Worm (Caenorhabditis elegans) whole organism, L2 larva: Measurements from ENCODE around the gene F35E8.7.
"Not testable (repeated sequence)": the region's sequence is repeated elsewhere in the genome, so short reads cannot be mapped to it uniquely, and the experiment has no call there.

Source experiments
- C34F6.9 ChIP-seq: fragments of 150-350 bp; optimal IDR thresholded peaks from 2 replicates; lab custom pipeline; 2014; ENCODE audit warnings: missing biosample characterization, missing genetic modification characterization
- F13H6.1 ChIP-seq: sonication (generic microtip); optimal IDR thresholded peaks from 2 replicates; lab custom pipeline; 2016; ENCODE audit warnings: missing genetic modification characterization, missing compliant biosample characterization
- R02D3.7 ChIP-seq: fragments of 150-350 bp; optimal IDR thresholded peaks from 2 replicates; lab custom pipeline; 2014; ENCODE audit warnings: missing biosample characterization, missing genetic modification characterization
- Y55F3AM.14 ChIP-seq: fragments of 200-800 bp; sonication (Bioruptor generic); optimal IDR thresholded peaks from 2 replicates; lab custom pipeline; 2018; ENCODE audit warnings: mild to moderate bottlenecking, missing genetic modification characterization, missing compliant biosample characterization
- ZK546.5 ChIP-seq: sonication (generic microtip); optimal IDR thresholded peaks from 2 replicates; lab custom pipeline; 2017; ENCODE audit warnings: missing biosample characterization, missing genetic modification characterization
- aly-2 ChIP-seq: fragments of 150-350 bp; optimal IDR thresholded peaks from 2 replicates; lab custom pipeline; 2014; ENCODE audit warnings: missing biosample characterization, missing genetic modification characterization
- ama-1 ChIP-seq: fragments of 150-350 bp; optimal IDR thresholded peaks from 2 replicates; lab custom pipeline; 2018; ENCODE audit warnings: inconsistent platforms
- ceh-16 ChIP-seq: fragments of 150-350 bp; optimal IDR thresholded peaks from 2 replicates; lab custom pipeline; 2014; ENCODE audit warnings: missing biosample characterization, missing genetic modification characterization
- crh-2 ChIP-seq: sonication (generic microtip); optimal IDR thresholded peaks from 2 replicates; lab custom pipeline; 2017; ENCODE audit warnings: missing biosample characterization, missing genetic modification characterization
- dmd-4 ChIP-seq: sonication (generic microtip); optimal IDR thresholded peaks from 2 replicates; lab custom pipeline; 2017; ENCODE audit warnings: missing biosample characterization, missing genetic modification characterization
- elt-1 ChIP-seq: fragments of 150-350 bp; optimal IDR thresholded peaks from 2 replicates; lab custom pipeline; 2014; ENCODE audit warnings: missing biosample characterization, missing genetic modification characterization
- fos-1 ChIP-seq: fragments of 150-350 bp; optimal IDR thresholded peaks from 2 replicates; lab custom pipeline; 2014; ENCODE audit warnings: missing biosample characterization, missing genetic modification characterization
- gmeb-1 ChIP-seq: fragments of 150-350 bp; optimal IDR thresholded peaks from 2 replicates; lab custom pipeline; 2014; ENCODE audit warnings: missing biosample characterization, missing genetic modification characterization
- lin-13 ChIP-seq: fragments of 150-350 bp; optimal IDR thresholded peaks from 2 replicates; lab custom pipeline; 2014; ENCODE audit warnings: missing biosample characterization, missing genetic modification reagents, missing genetic modification characterization
- lin-39 ChIP-seq: fragments of 150-350 bp; optimal IDR thresholded peaks from 2 replicates; lab custom pipeline; 2014; ENCODE audit warnings: missing biosample characterization, missing genetic modification reagents, missing genetic modification characterization
- mbf-1 ChIP-seq: sonication (generic microtip); optimal IDR thresholded peaks from 2 replicates; lab custom pipeline; 2017; ENCODE audit warnings: missing biosample characterization, missing genetic modification characterization
- mdl-1 ChIP-seq, 2 experiments: fragments of 150-350 bp in 1 of 2; sonication (generic microtip) in 1 of 2; optimal IDR thresholded peaks; 2 replicates each; lab custom pipeline; 2017; ENCODE audit warnings: missing biosample characterization in 2 of 2, missing genetic modification characterization in 2 of 2
- nhr-10 ChIP-seq: sonication (generic microtip); optimal IDR thresholded peaks from 2 replicates; lab custom pipeline; 2017; ENCODE audit warnings: missing biosample characterization, missing genetic modification characterization
- nhr-11 ChIP-seq: fragments of 150-350 bp; optimal IDR thresholded peaks from 2 replicates; lab custom pipeline; 2014; ENCODE audit warnings: missing biosample characterization, missing genetic modification characterization
- nhr-12 ChIP-seq: fragments of 150-350 bp; optimal IDR thresholded peaks from 2 replicates; lab custom pipeline; 2014; ENCODE audit warnings: missing biosample characterization, missing genetic modification characterization
- nhr-129 ChIP-seq: fragments of 150-350 bp; optimal IDR thresholded peaks from 2 replicates; lab custom pipeline; 2014; ENCODE audit warnings: missing biosample characterization, missing genetic modification characterization
- nhr-21 ChIP-seq: fragments of 150-350 bp; optimal IDR thresholded peaks from 2 replicates; lab custom pipeline; 2014; ENCODE audit warnings: missing biosample characterization, missing genetic modification characterization
- nhr-25 ChIP-seq: fragments of 150-350 bp; sonication (generic microtip); optimal IDR thresholded peaks from 3 replicates; lab custom pipeline; 2014; ENCODE audit warnings: missing biosample characterization, missing genetic modification characterization
- nhr-6 ChIP-seq: fragments of 150-350 bp; optimal IDR thresholded peaks from 2 replicates; lab custom pipeline; 2014; ENCODE audit warnings: missing biosample characterization, missing genetic modification characterization
- nhr-77 ChIP-seq: fragments of 150-350 bp; optimal IDR thresholded peaks from 2 replicates; lab custom pipeline; 2014; ENCODE audit warnings: missing biosample characterization, missing genetic modification characterization
- peb-1 ChIP-seq: fragments of 150-350 bp; optimal IDR thresholded peaks from 2 replicates; lab custom pipeline; 2014; ENCODE audit warnings: missing biosample characterization, missing genetic modification characterization
- sem-4 ChIP-seq: fragments of 150-350 bp; optimal IDR thresholded peaks from 2 replicates; lab custom pipeline; 2014; ENCODE audit warnings: missing biosample characterization, missing genetic modification reagents, missing genetic modification characterization
- sma-3 ChIP-seq: sonication (generic microtip); optimal IDR thresholded peaks from 2 replicates; lab custom pipeline; 2016; ENCODE audit warnings: missing genetic modification reagents, missing genetic modification characterization, missing compliant biosample characterization
- sma-9 ChIP-seq, 2 experiments: fragments of 150-350 bp in 1 of 2; sonication (generic microtip) in 1 of 2; optimal IDR thresholded peaks; 2 replicates each; lab custom pipeline; 2014 to 2016; ENCODE audit warnings: missing genetic modification characterization in 2 of 2, mild to moderate bottlenecking in 1 of 2, missing biosample characterization in 1 of 2, missing compliant biosample characterization in 1 of 2, missing genetic modification reagents in 1 of 2, moderate library complexity in 1 of 2
- unc-39 ChIP-seq: fragments of 150-350 bp; optimal IDR thresholded peaks from 2 replicates; lab custom pipeline; 2014; ENCODE audit warnings: missing biosample characterization, missing genetic modification characterization
- unc-62 ChIP-seq: fragments of 150-350 bp; optimal IDR thresholded peaks from 2 replicates; lab custom pipeline; 2014; ENCODE audit warnings: missing biosample characterization, missing genetic modification reagents, missing genetic modification characterization
- ztf-1 ChIP-seq: fragments of 200-800 bp; sonication (Bioruptor generic); conservative IDR thresholded peaks from 2 replicates; pipeline ENCODE4 v1.3.6; 2022; ENCODE audit warnings: missing genetic modification characterization, missing compliant biosample characterization
- ztf-11 ChIP-seq: sonication (generic microtip); optimal IDR thresholded peaks from 2 replicates; lab custom pipeline; 2017; ENCODE audit warnings: missing biosample characterization, missing genetic modification characterization
- ztf-4 ChIP-seq: fragments of 150-350 bp; optimal IDR thresholded peaks from 2 replicates; lab custom pipeline; 2014; ENCODE audit warnings: missing biosample characterization, missing genetic modification characterization

The F35E8.7 gene

DNA sequence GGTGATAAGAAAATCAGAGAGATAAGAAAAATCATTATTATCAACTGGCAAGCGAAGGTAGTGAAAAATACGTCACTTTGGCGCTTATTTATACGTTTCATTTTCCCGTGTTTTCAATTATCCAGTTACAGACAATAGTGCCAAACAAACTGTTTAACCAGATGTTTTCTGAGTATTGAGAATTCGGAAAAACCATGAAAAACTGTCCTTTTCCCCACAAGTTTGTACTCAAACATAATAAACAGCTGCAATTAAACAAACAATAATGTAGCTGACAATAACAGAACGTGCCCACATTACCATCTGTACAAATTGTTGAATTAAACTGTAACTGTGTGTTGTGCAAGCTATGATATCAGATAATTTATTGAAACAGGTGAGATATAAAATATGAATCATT lies 8.3 kb upstream of the F35E8.7 start, which contains the start of the genes F35E8.1 and F35E8.2:
TSS of gene F35E8.1 (minus strand) at position 101 of the 400 bp plus-strand sequence.
TSS of gene F35E8.2 (plus strand) at position 132 of the 400 bp plus-strand sequence.
- TF ChIP-seq sma-9 (GFP tag; optimal IDR thresholded peaks at IDR 0.05; lab: Kevin White, UChicago); sma-9 (tag; optimal IDR thresholded peaks at IDR 0.05; lab: Kevin White, UChicago); C34F6.9; nhr-77 (tag; lab: Kevin White, UChicago): not testable (repeated sequence)

DNA sequence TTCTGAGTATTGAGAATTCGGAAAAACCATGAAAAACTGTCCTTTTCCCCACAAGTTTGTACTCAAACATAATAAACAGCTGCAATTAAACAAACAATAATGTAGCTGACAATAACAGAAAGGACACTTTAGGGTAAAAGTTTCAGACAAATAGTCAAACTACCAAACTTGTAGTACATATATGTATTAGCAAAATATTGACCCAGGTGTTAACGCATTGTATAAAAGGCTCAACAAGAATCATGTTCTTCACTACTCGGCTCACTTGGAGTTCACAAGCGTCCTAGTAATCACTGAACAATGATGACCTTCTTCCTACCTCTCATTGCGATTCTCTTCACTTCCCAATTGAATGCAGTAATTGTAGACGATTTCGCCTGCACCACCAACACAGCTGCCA lies 2.0 kb upstream of the F35E8.7 start, which contains the start of gene F35E8.6:
TSS of gene F35E8.6 (plus strand) at position 301 of the 400 bp plus-strand sequence.
- no peak for TF ChIP-seq nhr-10
- no peak for TF ChIP-seq aly-2
- no peak for TF ChIP-seq nhr-12 (tag; lab: Kevin White, UChicago)
- no peak for TF ChIP-seq ZK546.5
- no peak for TF ChIP-seq unc-62
- TF ChIP-seq Y55F3AM.14 (GFP tag; lab: Kevin White, UChicago) = no peak
- TF ChIP-seq crh-2 (tag; lab: Kevin White, UChicago) = no peak
- no peak for TF ChIP-seq nhr-11 (tag; lab: Kevin White, UChicago)
- TF ChIP-seq peb-1 (tag; lab: Kevin White, UChicago) = no peak
- TF ChIP-seq sma-3 (GFP tag; lab: Kevin White, UChicago) = no peak
- TF ChIP-seq mdl-1 (tag; optimal IDR thresholded peaks at IDR 0.05; lab: Kevin White, UChicago) = no peak
- no peak for TF ChIP-seq nhr-25 (tag; lab: Kevin White, UChicago)
- TF ChIP-seq sem-4 = no peak
- no peak for TF ChIP-seq dmd-4 (tag; lab: Kevin White, UChicago)
- no peak for TF ChIP-seq R02D3.7 (tag; lab: Kevin White, UChicago)

DNA sequence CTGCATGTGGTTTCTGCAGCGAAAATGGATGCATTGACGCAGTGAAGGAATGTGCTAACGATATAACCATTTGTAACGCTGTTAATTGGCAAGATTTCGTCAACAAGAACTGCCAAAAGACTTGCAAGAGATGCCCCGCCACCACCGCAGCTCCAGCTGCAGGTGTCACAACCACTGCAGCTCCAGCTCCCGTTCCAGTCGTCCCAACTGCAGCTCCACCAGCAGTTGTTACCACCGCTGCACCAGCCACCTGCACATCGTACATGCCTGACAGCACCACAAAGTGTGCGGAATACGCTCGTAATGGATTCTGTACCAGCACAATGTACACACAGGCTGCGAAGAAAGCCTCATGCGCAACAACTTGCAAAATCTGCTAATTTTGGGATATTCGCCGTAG lies 1.1 kb upstream of the F35E8.7 start:
- no peak for TF ChIP-seq unc-62
- no peak for TF ChIP-seq ztf-1
- TF ChIP-seq Y55F3AM.14 (GFP tag; lab: Kevin White, UChicago) = no peak
- TF ChIP-seq nhr-11 (tag; lab: Kevin White, UChicago) = no peak
- no peak for TF ChIP-seq F13H6.1 (tag; lab: Kevin White, UChicago)
- no peak for TF ChIP-seq nhr-10
- TF ChIP-seq lin-13 (GFP tag; lab: Kevin White, UChicago) = no peak
- no peak for TF ChIP-seq ceh-16
- TF ChIP-seq nhr-12 (tag; lab: Kevin White, UChicago) = no peak
- no peak for TF ChIP-seq mbf-1
- no peak for TF ChIP-seq nhr-77 (tag; lab: Kevin White, UChicago)
- TF ChIP-seq unc-39 (tag; lab: Kevin White, UChicago) = no peak
- no peak for TF ChIP-seq nhr-129 (tag; lab: Kevin White, UChicago)
- TF ChIP-seq sma-9 (GFP tag; optimal IDR thresholded peaks at IDR 0.05; lab: Kevin White, UChicago) = no peak
- no peak for TF ChIP-seq sma-9 (tag; optimal IDR thresholded peaks at IDR 0.05; lab: Kevin White, UChicago)
- TF ChIP-seq sma-3 (GFP tag; lab: Kevin White, UChicago) = no peak
- TF ChIP-seq nhr-6 (tag; lab: Kevin White, UChicago) = no peak
- TF ChIP-seq crh-2 (tag; lab: Kevin White, UChicago) = no peak
- TF ChIP-seq ztf-4 (tag; lab: Kevin White, UChicago) = no peak
- TF ChIP-seq peb-1 (tag; lab: Kevin White, UChicago) = no peak
- no peak for TF ChIP-seq C34F6.9

DNA sequence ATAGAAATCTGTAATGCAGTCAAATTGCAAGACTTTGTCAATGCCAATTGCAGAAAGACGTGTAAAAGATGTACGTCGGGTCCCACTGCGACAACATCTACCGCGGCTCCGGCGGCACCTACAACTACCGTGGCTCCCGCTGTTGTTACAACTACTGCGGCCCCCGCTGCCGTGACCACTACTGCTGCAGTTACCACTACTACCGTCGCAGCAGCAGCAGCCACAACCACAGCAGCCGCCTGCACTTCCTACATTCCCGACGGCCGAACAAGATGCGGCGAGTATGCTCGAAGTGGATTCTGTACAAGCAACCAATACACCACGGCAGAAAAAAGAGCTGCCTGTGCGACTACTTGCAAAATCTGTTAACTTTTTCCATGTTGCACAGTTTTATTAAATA lies 960 bp downstream of the F35E8.7 start:
- TF ChIP-seq R02D3.7 (tag; lab: Kevin White, UChicago) (no peak), elt-1 (tag; lab: Kevin White, UChicago) (no peak), lin-39 (tag; lab: Kevin White, UChicago) (no peak), gmeb-1 (no peak), nhr-77 (tag; lab: Kevin White, UChicago) (no peak), nhr-10 (no peak), ztf-11 (tag; lab: Kevin White, UChicago) (no peak), nhr-12 (tag; lab: Kevin White, UChicago) (no peak), ama-1 (lab: Kevin White, UChicago) (no peak), dmd-4 (tag; lab: Kevin White, UChicago) (no peak), crh-2 (tag; lab: Kevin White, UChicago) (no peak), fos-1 (tag; lab: Kevin White, UChicago) (no peak)
- TF ChIP-seq, all 48 proteins: peak for 0

DNA sequence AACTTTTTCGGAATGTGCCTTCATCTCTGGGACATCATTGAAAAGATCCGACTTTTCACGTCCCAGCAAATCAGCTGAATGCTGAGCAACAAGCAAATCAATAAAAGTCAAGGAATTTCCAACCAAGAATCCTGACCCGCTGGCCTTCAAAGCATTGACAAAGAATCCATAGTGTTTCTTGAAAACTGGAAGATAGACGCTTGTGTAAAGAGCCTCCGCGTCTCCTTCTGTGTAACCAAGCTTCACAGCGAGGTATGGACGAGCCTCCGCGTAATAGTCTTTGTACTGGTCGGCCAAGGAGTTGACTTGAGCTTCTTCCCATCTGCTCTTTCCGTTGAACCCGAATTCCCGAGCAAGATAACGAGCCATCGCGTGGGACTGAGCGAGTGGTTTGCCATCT lies 1.5 kb downstream of the F35E8.7 start:
- TF ChIP-seq sma-3 (GFP tag; lab: Kevin White, UChicago) = no peak
- TF ChIP-seq peb-1 (tag; lab: Kevin White, UChicago) = no peak
- TF ChIP-seq nhr-10 = no peak
- no peak for TF ChIP-seq mbf-1
- TF ChIP-seq ztf-11 (tag; lab: Kevin White, UChicago) = no peak
- no peak for TF ChIP-seq nhr-21 (tag; lab: Kevin White, UChicago)
- TF ChIP-seq F13H6.1 (tag; lab: Kevin White, UChicago) = no peak
- TF ChIP-seq unc-62 = no peak
- TF ChIP-seq, all 48 proteins: peak for 0
